Worm (Caenorhabditis elegans): Measurements from ENCODE around the gene F11A5.13.

F11A5.13 gene

DNA sequence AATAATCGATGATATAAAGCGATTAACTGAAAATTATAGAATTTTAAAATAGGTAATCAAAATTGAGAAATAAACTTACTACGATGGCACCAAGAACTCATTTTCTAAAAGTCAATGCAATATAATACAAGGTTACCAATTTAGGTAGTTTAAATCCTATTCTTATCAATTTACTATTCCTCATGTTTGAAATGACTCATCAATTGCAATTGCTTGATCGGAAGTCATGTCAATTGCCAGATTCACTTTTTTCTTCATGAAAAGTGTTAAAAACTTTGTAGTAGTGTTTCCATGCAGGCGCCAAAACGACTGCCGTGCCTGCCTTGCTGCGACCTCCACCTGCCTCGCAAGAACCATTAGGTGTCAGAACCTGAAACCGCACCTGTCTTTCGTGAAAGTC, at the start of gene F11A5.13:
TSS of gene F11A5.13 (minus strand) at position 101 of the 400 bp plus-strand sequence.
- TF ChIP-seq ZK546.5 (tag; optimal IDR thresholded peaks at IDR 0.05) (no peak), pqm-1 (tag; optimal IDR thresholded peaks at IDR 0.05) (no peak), nhr-67 (tag; optimal IDR thresholded peaks at IDR 0.05) (no peak), elt-3 (tag; optimal IDR thresholded peaks at IDR 0.05) (no peak), unc-62 (GFP tag; optimal IDR thresholded peaks at IDR 0.05) (no peak), hmg-11 (tag; optimal IDR thresholded peaks at IDR 0.05) (no peak), eor-1 (tag; optimal IDR thresholded peaks at IDR 0.05) (no peak), lin-15B (tag; optimal IDR thresholded peaks at IDR 0.05) (no peak), ztf-4 (tag; optimal IDR thresholded peaks at IDR 0.05) (no peak), fkh-10 (GFP tag; optimal IDR thresholded peaks at IDR 0.05) (no peak), tbx-2 (tag; optimal IDR thresholded peaks at IDR 0.05) (no peak), nfya-1 (tag; optimal IDR thresholded peaks at IDR 0.05; ENCODE audit: insufficient read depth) (no peak)

DNA sequence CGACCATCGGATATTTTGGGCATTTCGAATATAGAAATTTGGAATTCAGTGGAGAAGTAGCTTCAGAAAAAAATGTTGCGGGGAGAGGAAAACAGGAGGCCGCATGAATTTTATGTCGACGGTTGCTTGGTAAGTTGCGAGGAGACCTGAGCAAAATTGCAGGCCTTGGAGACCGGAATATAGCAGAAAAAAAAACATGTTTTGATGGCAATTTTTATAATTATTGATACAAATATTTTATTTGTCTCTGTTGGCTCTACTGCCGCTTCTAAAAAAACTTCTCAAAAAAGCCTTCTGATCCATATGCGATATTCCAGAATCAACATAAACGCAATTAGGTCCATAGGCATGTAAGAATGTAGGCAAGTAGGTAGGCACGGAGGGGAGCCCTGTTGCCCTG, 48.9 kb upstream of the F11A5.13 start, which contains the start of gene pacl-1:
TSS of gene pacl-1 (minus strand) at position 101 of the 400 bp plus-strand sequence.
- TF ChIP-seq nhr-237 (tag; optimal IDR thresholded peaks at IDR 0.05) (no peak), nhr-23 (tag; optimal IDR thresholded peaks at IDR 0.05) (no peak), elt-3 (tag; optimal IDR thresholded peaks at IDR 0.05) (no peak), nhr-11 (tag; optimal IDR thresholded peaks at IDR 0.05) (no peak), ztf-4 (tag; optimal IDR thresholded peaks at IDR 0.05) (no peak), nhr-25 (tag; optimal IDR thresholded peaks at IDR 0.05) (no peak), zag-1 (tag; optimal IDR thresholded peaks at IDR 0.05) (no peak), fkh-2 (tag; optimal IDR thresholded peaks at IDR 0.05) (no peak), aly-2 (tag; optimal IDR thresholded peaks at IDR 0.05) (no peak)

- TF ChIP-seq elt-3 (tag; optimal IDR thresholded peaks at IDR 0.05): no peak
- TF ChIP-seq nhr-11 (tag; optimal IDR thresholded peaks at IDR 0.05): no peak
- no peak for TF ChIP-seq pqm-1 (tag; optimal IDR thresholded peaks at IDR 0.05)
- TF ChIP-seq daf-12 (tag; optimal IDR thresholded peaks at IDR 0.05): no peak
- no peak for TF ChIP-seq mml-1 (tag; optimal IDR thresholded peaks at IDR 0.05)
- no peak for TF ChIP-seq hmg-11 (tag; optimal IDR thresholded peaks at IDR 0.05)
- no peak for TF ChIP-seq skn-1 (tag; optimal IDR thresholded peaks at IDR 0.05)
- TF ChIP-seq snpc-4 (tag; optimal IDR thresholded peaks at IDR 0.05): no peak
- TF ChIP-seq ceh-9 (tag; optimal IDR thresholded peaks at IDR 0.05): no peak
- no peak for TF ChIP-seq nhr-23 (tag; optimal IDR thresholded peaks at IDR 0.05)
- no peak for TF ChIP-seq nfya-1 (tag; optimal IDR thresholded peaks at IDR 0.05; ENCODE audit: insufficient read depth)
- TF ChIP-seq mdl-1 (tag; optimal IDR thresholded peaks at IDR 0.05): no peak
- TF ChIP-seq ZK546.5 (tag; optimal IDR thresholded peaks at IDR 0.05): no peak
- no peak for TF ChIP-seq fkh-2 (tag; optimal IDR thresholded peaks at IDR 0.05)
- no peak for TF ChIP-seq ztf-4 (tag; optimal IDR thresholded peaks at IDR 0.05)
- TF ChIP-seq lin-39 (tag; optimal IDR thresholded peaks at IDR 0.05): no peak
- no peak for TF ChIP-seq egl-5 (tag; optimal IDR thresholded peaks at IDR 0.05)
Measured at ce11 chrV:16271121-16271520, 44.6 kb upstream of the F11A5.13 start, which contains the start of gene T13F3.6. T13F3.6 (minus strand) TSS chrV:16271221.

DNA sequence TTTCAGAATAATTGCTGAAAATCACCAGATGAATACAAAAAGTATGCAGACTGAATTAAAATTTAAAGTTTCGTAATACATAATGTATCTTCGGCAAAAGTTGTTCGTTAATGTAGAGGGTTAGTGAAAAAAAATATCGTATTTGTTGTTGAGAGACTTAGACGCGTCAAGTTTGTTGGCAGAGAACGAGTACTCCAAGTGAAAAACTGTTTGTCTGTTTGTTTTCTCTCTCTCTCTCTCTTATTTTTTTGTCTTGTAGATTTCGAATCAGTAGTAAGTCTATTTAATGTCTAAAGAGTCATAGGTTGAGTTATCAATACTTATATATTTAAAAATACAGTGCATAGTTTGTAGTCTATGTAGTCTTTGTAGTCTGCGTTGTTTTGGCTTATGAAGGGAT, 43.1 kb upstream of the F11A5.13 start, which contains the start of the genes fbxa-2 and T13F3.8:
TSS of gene fbxa-2 (minus strand) at position 101 of the 400 bp plus-strand sequence.
TSS of gene T13F3.8 (plus strand) at position 245 of the 400 bp plus-strand sequence.
- peak; percentile 38 for TF ChIP-seq pha-4 (tag; optimal IDR thresholded peaks at IDR 0.05)
- no peak for TF ChIP-seq daf-12 (tag; optimal IDR thresholded peaks at IDR 0.05)

ce11 chrV:16266514-16266913, 40.0 kb upstream of the F11A5.13 start, which contains the start of gene T13F3.4:
T13F3.4 (minus strand) TSS chrV:16266614.
- TF ChIP-seq nhr-76 (tag; optimal IDR thresholded peaks at IDR 0.05): no peak
- no peak for TF ChIP-seq eor-1 (tag; optimal IDR thresholded peaks at IDR 0.05)
- no peak for TF ChIP-seq nhr-67 (tag; optimal IDR thresholded peaks at IDR 0.05)
- TF ChIP-seq snpc-4 (tag; optimal IDR thresholded peaks at IDR 0.05): no peak
- no peak for TF ChIP-seq ztf-4 (tag; optimal IDR thresholded peaks at IDR 0.05)
- no peak for TF ChIP-seq aly-2 (tag; optimal IDR thresholded peaks at IDR 0.05)
- TF ChIP-seq egl-27 (tag; optimal IDR thresholded peaks at IDR 0.05): no peak
- no peak for TF ChIP-seq zag-1 (tag; optimal IDR thresholded peaks at IDR 0.05)
- no peak for TF ChIP-seq nhr-25 (tag; optimal IDR thresholded peaks at IDR 0.05)
- TF ChIP-seq jun-1 (tag; optimal IDR thresholded peaks at IDR 0.05): no peak
- no peak for TF ChIP-seq nfya-1 (tag; optimal IDR thresholded peaks at IDR 0.05; ENCODE audit: insufficient read depth)
- no peak for TF ChIP-seq nhr-23 (tag; optimal IDR thresholded peaks at IDR 0.05)

ce11 chrV:16259684-16260083, 33.2 kb upstream of the F11A5.13 start, which contains the start of gene nhr-127:
nhr-127 (plus strand) TSS chrV:16259984.
- no peak for TF ChIP-seq hmg-11 (tag; optimal IDR thresholded peaks at IDR 0.05)
- TF ChIP-seq elt-1 (tag; optimal IDR thresholded peaks at IDR 0.05): no peak
- no peak for TF ChIP-seq nhr-23 (tag; optimal IDR thresholded peaks at IDR 0.05)
- no peak for TF ChIP-seq nfya-1 (tag; optimal IDR thresholded peaks at IDR 0.05; ENCODE audit: insufficient read depth)
- TF ChIP-seq mdl-1 (tag; optimal IDR thresholded peaks at IDR 0.05): no peak
- no peak for TF ChIP-seq ceh-9 (tag; optimal IDR thresholded peaks at IDR 0.05)
- no peak for TF ChIP-seq ceh-28 (tag; optimal IDR thresholded peaks at IDR 0.05)
- TF ChIP-seq lin-15B (tag; optimal IDR thresholded peaks at IDR 0.05): no peak
- TF ChIP-seq ceh-82 (tag; optimal IDR thresholded peaks at IDR 0.05): no peak
- TF ChIP-seq ZK546.5 (tag; optimal IDR thresholded peaks at IDR 0.05): no peak
- no peak for TF ChIP-seq ceh-16 (tag; optimal IDR thresholded peaks at IDR 0.05)
- TF ChIP-seq nhr-28 (tag; optimal IDR thresholded peaks at IDR 0.05): no peak
- TF ChIP-seq fkh-10 (GFP tag; optimal IDR thresholded peaks at IDR 0.05): no peak
- no peak for TF ChIP-seq nhr-237 (tag; optimal IDR thresholded peaks at IDR 0.05)

Measured in whole organism, L3 larva.